ENCODE assay signal across 2 worm cellular contexts in the genomic region with DNA sequence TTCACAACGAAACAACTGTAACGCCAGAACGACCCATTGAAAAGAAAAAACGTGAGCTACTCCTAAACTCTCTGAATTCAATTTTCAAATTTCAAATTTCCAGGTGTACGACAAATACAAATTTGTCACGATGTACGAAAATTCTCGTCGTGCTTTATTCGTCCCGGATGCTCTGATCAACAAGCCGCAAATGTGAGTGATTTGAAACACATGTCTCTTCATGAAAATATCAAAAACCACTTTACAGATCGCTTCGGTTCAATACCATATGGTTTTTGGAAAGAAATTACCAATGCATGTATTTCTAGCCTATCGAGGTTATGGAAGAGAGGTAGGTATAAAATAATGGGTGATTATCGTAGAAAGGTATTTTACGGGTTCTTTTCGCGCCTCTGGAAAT.
A peak's percentile ranks its signal among the peaks of the same experiment; 100 is the strongest.
TF ChIP-seq lines count a peak whose summit lies in the region.

No protein-coding gene starts in this region.

TF ChIP-seq in whole organism, L1 larva, 84 proteins besides CTCF, POLR2A, EP300 and RAD21:
- TF ChIP-seq egl-27 (tag; optimal IDR thresholded peaks at IDR 0.05; lab: Kevin White, UChicago) (no peak), dsc-1 (tag; optimal IDR thresholded peaks at IDR 0.05; lab: Kevin White, UChicago) (peak; percentile 89), fkh-4 (tag; optimal IDR thresholded peaks at IDR 0.05; lab: Kevin White, UChicago; ENCODE audit: borderline replicate concordance) (peak; percentile 63)
TF ChIP-seq in whole organism, L1 larva: peak in this region for 2.

TF ChIP-seq in whole organism, L4 larva, 104 proteins besides CTCF, POLR2A, EP300 and RAD21:
- no peak for TF ChIP-seq tra-1 (GFP tag; IDR thresholded peaks at IDR 0.05; lab: Robert Waterston, UW)
- TF ChIP-seq lir-3 (tag; optimal IDR thresholded peaks at IDR 0.05; lab: Kevin White, UChicago) = no peak
- no peak for TF ChIP-seq T26A8.4 (GFP tag; IDR thresholded peaks at IDR 0.05; lab: Robert Waterston, UW)
- no peak for TF ChIP-seq zfp-3 (GFP tag; conservative IDR thresholded peaks at IDR 0.05; lab: Robert Waterston, UW)
- TF ChIP-seq aha-1 (tag; lab: Kevin White, UChicago) = peak; percentile 45

Comparison
In these comparisons a context has a peak if more than half of its experiments do, and no peak if none do; other contexts are left out.
1. Of the 29 proteins assayed by ChIP-seq in both whole organism, L4 larva and whole organism, L1 larva: peak only in whole organism, L4 larva: aha-1; only in whole organism, L1 larva: none; in both: none; in neither: 28.